Worm (Caenorhabditis elegans) whole organism, L4 larva: ENCODE results near the gene R04B3.2.

Source experiments
- F10B5.3 ChIP-seq: sonication (generic microtip); optimal IDR thresholded peaks from 2 replicates; lab custom pipeline; 2016; ENCODE audit warnings: mild to moderate bottlenecking, missing genetic modification characterization, missing compliant biosample characterization
- F37D6.2 ChIP-seq: sonication (generic microtip); optimal IDR thresholded peaks from 2 replicates; lab custom pipeline; 2016; ENCODE audit warnings: mild to moderate bottlenecking, missing genetic modification characterization, missing compliant biosample characterization
- Y75B8A.6 ChIP-seq: fragments of 200-800 bp; sonication (Bioruptor generic); IDR thresholded peaks from 2 replicates; pipeline ENCODE4 v1.3.6; 2022; ENCODE audit warnings: missing genetic modification reagents, missing genetic modification characterization, missing compliant biosample characterization
- ZK337.2 ChIP-seq: fragments of 200-800 bp; sonication (Bioruptor generic); IDR thresholded peaks from 2 replicates; pipeline ENCODE4 v1.3.6; 2022; ENCODE audit warnings: missing genetic modification reagents, missing genetic modification characterization, missing compliant biosample characterization
- aha-1 ChIP-seq: fragments of 150-350 bp; peaks from one replicate; lab custom pipeline; 2014; ENCODE audit warnings: missing biosample characterization, missing genetic modification characterization
- aly-2 ChIP-seq: sonication (generic microtip); optimal IDR thresholded peaks from 2 replicates; lab custom pipeline; 2018; ENCODE audit warnings: missing biosample characterization, missing genetic modification characterization
- ama-1 ChIP-seq: fragments of 150-350 bp; optimal IDR thresholded peaks from 2 replicates; lab custom pipeline; 2014; ENCODE audit warnings: inconsistent platforms, mixed read lengths
- ceh-28 ChIP-seq: fragments of 150-350 bp; optimal IDR thresholded peaks from 2 replicates; lab custom pipeline; 2014; ENCODE audit warnings: missing biosample characterization, missing genetic modification reagents, missing genetic modification characterization
- ceh-44 ChIP-seq: fragments of 200-800 bp; sonication (Bioruptor generic); IDR thresholded peaks from 2 replicates; pipeline ENCODE4 v1.3.6; 2022; ENCODE audit warnings: missing genetic modification reagents, missing genetic modification characterization, missing compliant biosample characterization
- ces-1 ChIP-seq: fragments of 150-350 bp; sonication (generic microtip); optimal IDR thresholded peaks from 4 replicates; lab custom pipeline; 2014; ENCODE audit warnings: missing biosample characterization, missing genetic modification reagents, missing genetic modification characterization
- cey-2 ChIP-seq: sonication (generic microtip); optimal IDR thresholded peaks from 3 replicates; lab custom pipeline; 2017; ENCODE audit warnings: missing genetic modification characterization, mild to moderate bottlenecking, missing compliant biosample characterization, antibody characterized with exemption, borderline replicate concordance; ENCODE audit not compliant: insufficient read depth
- ctbp-1 ChIP-seq: fragments of 200-800 bp; sonication (Bioruptor generic); IDR thresholded peaks from 2 replicates; pipeline ENCODE4 v1.3.6; 2022; ENCODE audit warnings: missing genetic modification reagents, missing genetic modification characterization, missing compliant biosample characterization
- daf-16 ChIP-seq, 3 experiments: sonication (generic microtip); optimal IDR thresholded peaks; 2 replicates each; lab custom pipeline; 2016 to 2017; ENCODE audit warnings: missing genetic modification characterization in 3 of 3, missing genetic modification reagents in 3 of 3, mild to moderate bottlenecking in 2 of 3, missing compliant biosample characterization in 2 of 3, missing biosample characterization in 1 of 3, moderate library complexity in 1 of 3
- daf-19 ChIP-seq: fragments of 200-800 bp; sonication (Bioruptor generic); conservative IDR thresholded peaks from 2 replicates; pipeline ENCODE4 v1.3.6; 2022; ENCODE audit warnings: missing genetic modification characterization, missing compliant biosample characterization
- dmd-6 ChIP-seq: fragments of 200-800 bp; sonication (Bioruptor generic); IDR thresholded peaks from 2 replicates; pipeline ENCODE4 v1.3.6; 2022; ENCODE audit warnings: missing genetic modification reagents, missing genetic modification characterization, missing compliant biosample characterization
- dmd-8 ChIP-seq: fragments of 200-800 bp; sonication (Bioruptor generic); IDR thresholded peaks from 2 replicates; pipeline ENCODE4 v1.3.6; 2022; ENCODE audit warnings: missing genetic modification characterization, missing compliant biosample characterization
- dmd-9 ChIP-seq: fragments of 200-800 bp; sonication (Bioruptor generic); IDR thresholded peaks from 2 replicates; pipeline ENCODE4 v1.3.6; 2022; ENCODE audit warnings: missing genetic modification reagents, missing genetic modification characterization, missing compliant biosample characterization
- dpl-1 ChIP-seq: fragments of 150-350 bp; optimal IDR thresholded peaks from 2 replicates; lab custom pipeline; 2014; ENCODE audit warnings: missing biosample characterization, missing genetic modification reagents, missing genetic modification characterization
- fkh-10 ChIP-seq: fragments of 150-350 bp; optimal IDR thresholded peaks from 2 replicates; lab custom pipeline; 2014; ENCODE audit warnings: missing biosample characterization, missing genetic modification reagents, missing genetic modification characterization
- gei-8 ChIP-seq: fragments of 200-800 bp; sonication (Bioruptor generic); optimal IDR thresholded peaks from 2 replicates; lab custom pipeline; 2018; ENCODE audit warnings: mild to moderate bottlenecking, missing genetic modification characterization, missing compliant biosample characterization
- hlh-11 ChIP-seq: fragments of 200-800 bp; sonication (Bioruptor generic); optimal IDR thresholded peaks from 2 replicates; lab custom pipeline; 2018; ENCODE audit warnings: mild to moderate bottlenecking, missing genetic modification characterization, missing compliant biosample characterization
- hlh-30 ChIP-seq: sonication (generic microtip); optimal IDR thresholded peaks from 2 replicates; lab custom pipeline; 2017; ENCODE audit warnings: antibody characterized with exemption, mild to moderate bottlenecking, missing genetic modification characterization, missing compliant biosample characterization; ENCODE audit not compliant: insufficient read depth
- hmg-1.1 ChIP-seq: fragments of 200-800 bp; sonication (Bioruptor generic); IDR thresholded peaks from 2 replicates; pipeline ENCODE4 v1.3.6; 2022; ENCODE audit warnings: missing genetic modification reagents, missing genetic modification characterization, missing compliant biosample characterization
- lin-38 ChIP-seq: fragments of 200-800 bp; sonication (Bioruptor generic); IDR thresholded peaks from 2 replicates; pipeline ENCODE4 v1.3.6; 2022; ENCODE audit warnings: missing genetic modification reagents, missing genetic modification characterization, missing compliant biosample characterization
- lsy-2 ChIP-seq, 2 experiments: fragments of 150-350 bp in 1 of 2; sonication (generic microtip) in 1 of 2; optimal IDR thresholded peaks; 2 replicates each; lab custom pipeline; 2014 to 2017; ENCODE audit warnings: missing biosample characterization in 2 of 2, missing genetic modification characterization in 2 of 2
- mdl-1 ChIP-seq, 2 experiments: fragments of 150-350 bp in 1 of 2; sonication (generic microtip) in 1 of 2; optimal IDR thresholded peaks; 2 replicates each; lab custom pipeline; 2014 to 2017; ENCODE audit warnings: missing biosample characterization in 2 of 2, missing genetic modification characterization in 2 of 2
- mes-2 ChIP-seq: sonication (generic microtip); optimal IDR thresholded peaks from 2 replicates; lab custom pipeline; 2016; ENCODE audit warnings: missing genotype, mild to moderate bottlenecking, missing genetic modification characterization, missing compliant biosample characterization; ENCODE audit not compliant: poor library complexity, severe bottlenecking
- mxl-2 ChIP-seq: fragments of 200-800 bp; sonication (Bioruptor generic); conservative IDR thresholded peaks from 2 replicates; pipeline ENCODE4 v1.3.6; 2022; ENCODE audit warnings: missing genetic modification reagents, missing genetic modification characterization, missing compliant biosample characterization
- mxl-3 ChIP-seq: fragments of 200-800 bp; sonication (Bioruptor generic); optimal IDR thresholded peaks from 2 replicates; lab custom pipeline; 2018; ENCODE audit warnings: mild to moderate bottlenecking, missing genetic modification characterization, missing compliant biosample characterization
- nhr-41 ChIP-seq: fragments of 200-800 bp; sonication (Bioruptor generic); IDR thresholded peaks from 2 replicates; pipeline ENCODE4 v1.3.6; 2022; ENCODE audit warnings: missing genetic modification reagents, missing genetic modification characterization, missing compliant biosample characterization
- nhr-42 ChIP-seq: fragments of 200-800 bp; sonication (Bioruptor generic); IDR thresholded peaks from 2 replicates; pipeline ENCODE4 v1.3.6; 2022; ENCODE audit warnings: missing genetic modification characterization, missing compliant biosample characterization
- nhr-6 ChIP-seq: fragments of 150-350 bp; optimal IDR thresholded peaks from 2 replicates; lab custom pipeline; 2014; ENCODE audit warnings: missing biosample characterization, missing genetic modification characterization
- nhr-77 ChIP-seq: fragments of 150-350 bp; optimal IDR thresholded peaks from 2 replicates; lab custom pipeline; 2014; ENCODE audit warnings: missing biosample characterization, missing genetic modification characterization
- pqm-1 ChIP-seq: sonication (generic microtip); optimal IDR thresholded peaks from 2 replicates; lab custom pipeline; 2017; ENCODE audit warnings: missing biosample characterization, missing genetic modification characterization
- saeg-2 ChIP-seq: fragments of 200-800 bp; sonication (Bioruptor generic); IDR thresholded peaks from 2 replicates; pipeline ENCODE4 v1.3.6; 2022; ENCODE audit warnings: missing genetic modification reagents, missing genetic modification characterization, missing compliant biosample characterization
- set-16 ChIP-seq: fragments of 200-800 bp; sonication (Bioruptor generic); IDR thresholded peaks from 2 replicates; pipeline ENCODE4 v1.3.6; 2022; ENCODE audit warnings: missing genetic modification reagents, missing genetic modification characterization, missing compliant biosample characterization
- spr-1 ChIP-seq: sonication (generic microtip); optimal IDR thresholded peaks from 2 replicates; lab custom pipeline; 2016; ENCODE audit warnings: mild to moderate bottlenecking, missing genetic modification characterization, missing compliant biosample characterization
- spr-3 ChIP-seq: fragments of 200-800 bp; sonication (Bioruptor generic); optimal IDR thresholded peaks from 2 replicates; lab custom pipeline; 2018; ENCODE audit warnings: mild to moderate bottlenecking, missing genetic modification characterization, missing compliant biosample characterization
- unc-39 ChIP-seq: sonication (generic microtip); optimal IDR thresholded peaks from 2 replicates; lab custom pipeline; 2017; ENCODE audit warnings: missing biosample characterization, missing genetic modification characterization
- vab-7 ChIP-seq: fragments of 200-800 bp; sonication (Bioruptor generic); IDR thresholded peaks from 2 replicates; pipeline ENCODE4 v1.3.6; 2022; ENCODE audit warnings: missing genetic modification reagents, missing genetic modification characterization, missing compliant biosample characterization
- zfp-2 ChIP-seq: sonication (generic microtip); optimal IDR thresholded peaks from 2 replicates; lab custom pipeline; 2016; ENCODE audit warnings: mild to moderate bottlenecking, missing genetic modification characterization, missing compliant biosample characterization
- ztf-11 ChIP-seq: fragments of 150-350 bp; optimal IDR thresholded peaks from 2 replicates; lab custom pipeline; 2014; ENCODE audit warnings: missing biosample characterization, missing genetic modification characterization

Gene R04B3.2

ce11 chrX:2495865-2496314, 22.4 kb upstream of the R04B3.2 start, which contains the start of gene rabr-1 (continued):
- no peak for TF ChIP-seq dmd-9 (GFP tag; lab: Robert Waterston, UW)
- no peak for TF ChIP-seq ama-1 (lab: Kevin White, UChicago)
- no peak for TF ChIP-seq daf-19 (GFP tag; lab: Robert Waterston, UW)
- no peak for TF ChIP-seq ceh-44 (GFP tag; lab: Robert Waterston, UW)
- TF ChIP-seq nhr-41 (GFP tag; lab: Robert Waterston, UW) = 0 out of 2 replicates have a peak, but pooled peaks have one; percentile 48
- no peak for TF ChIP-seq gei-8 (GFP tag; lab: Kevin White, UChicago)
- no peak for TF ChIP-seq F10B5.3 (tag; lab: Kevin White, UChicago)
- no peak for TF ChIP-seq nhr-42
- TF ChIP-seq hmg-1.1 (GFP tag; lab: Robert Waterston, UW) = peak; percentile 54; the same call in 1 of the 2 replicates
- TF ChIP-seq aha-1 (tag; lab: Kevin White, UChicago) = peak; percentile 96
- TF ChIP-seq ceh-28 (tag; lab: Kevin White, UChicago) = no peak
- TF ChIP-seq dpl-1 (GFP tag; lab: Kevin White, UChicago) = no peak
- TF ChIP-seq ztf-11 (tag; lab: Kevin White, UChicago) = no peak
- TF ChIP-seq spr-1 = no peak
- TF ChIP-seq Y75B8A.6 = no peak
- TF ChIP-seq ZK337.2 (GFP tag; lab: Robert Waterston, UW) = no peak
- TF ChIP-seq nhr-77 (tag; lab: Kevin White, UChicago) = no peak
- TF ChIP-seq hlh-30 (tag; lab: Kevin White, UChicago) = peak; percentile 41
- TF ChIP-seq zfp-2 = no peak
- TF ChIP-seq set-16 (GFP tag; lab: Robert Waterston, UW) = no peak; the same call in 1 of the 2 replicates
- no peak for TF ChIP-seq cey-2
- TF ChIP-seq spr-3 (GFP tag; lab: Kevin White, UChicago) = no peak
- no peak for TF ChIP-seq unc-39

- no peak for TF ChIP-seq saeg-2 (GFP tag; lab: Robert Waterston, UW)
- TF ChIP-seq ceh-44 (GFP tag; lab: Robert Waterston, UW) = no peak
- TF ChIP-seq mes-2 (tag; lab: Kevin White, UChicago) = no peak
- no peak for TF ChIP-seq daf-19 (GFP tag; lab: Robert Waterston, UW)
- peak; percentile 81 for TF ChIP-seq fkh-10 (GFP tag; lab: Kevin White, UChicago)
- TF ChIP-seq dmd-8 (GFP tag; lab: Robert Waterston, UW) = no peak
- TF ChIP-seq ctbp-1 (GFP tag; lab: Robert Waterston, UW) = peak; percentile 46; the same call in 1 of the 2 replicates
- TF ChIP-seq ces-1 (GFP tag; lab: Kevin White, UChicago) = peak; percentile 62
Observed at ce11 chrX:2494296-2494695, 20.8 kb upstream of the R04B3.2 start.

ce11 chrX:2493586-2494175, 20.2 kb upstream of the R04B3.2 start:
- no peak for TF ChIP-seq nhr-6 (tag; lab: Kevin White, UChicago)
- TF ChIP-seq set-16 (GFP tag; lab: Robert Waterston, UW) = peak; percentile 36; the same call in 1 of the 2 replicates
- TF ChIP-seq lin-38 (GFP tag; lab: Robert Waterston, UW) = no peak
- no peak for TF ChIP-seq daf-16 (GFP tag; optimal IDR thresholded peaks at IDR 0.05; lab: Kevin White, UChicago)
- no peak for TF ChIP-seq daf-16 (tag; optimal IDR thresholded peaks at IDR 0.05; lab: Kevin White, UChicago)
- no peak for TF ChIP-seq aly-2 (tag; lab: Kevin White, UChicago)

ce11 chrX:2488526-2489098, 15.1 kb upstream of the R04B3.2 start, which contains the start of gene hid-1:
Gene hid-1, plus strand, starts transcription at chrX:2489048.
- no peak for TF ChIP-seq dmd-6
- TF ChIP-seq mxl-2 (GFP tag; lab: Robert Waterston, UW) = no peak
- peak; percentile 3 for TF ChIP-seq pqm-1 (tag; lab: Kevin White, UChicago)
- peak; percentile 67 for TF ChIP-seq mes-2 (tag; lab: Kevin White, UChicago)
- TF ChIP-seq lsy-2 (tag; optimal IDR thresholded peaks at IDR 0.05; lab: Kevin White, UChicago) = peak in 1 of 2 experiments; percentile 54
- TF ChIP-seq saeg-2 (GFP tag; lab: Robert Waterston, UW) = no peak
- TF ChIP-seq nhr-6 (tag; lab: Kevin White, UChicago) = no peak
- TF ChIP-seq hlh-30 (tag; lab: Kevin White, UChicago) = peak; percentile 37
- TF ChIP-seq mxl-3 = no peak
- TF ChIP-seq aha-1 (tag; lab: Kevin White, UChicago) = peak; percentile 77
- TF ChIP-seq ctbp-1 (GFP tag; lab: Robert Waterston, UW) = 0 out of 2 replicates have a peak, but pooled peaks have one; percentile 51
- peak; percentile 9 for TF ChIP-seq F37D6.2
- TF ChIP-seq vab-7 = 0 out of 2 replicates have a peak, but pooled peaks have one; percentile 7
- no peak for TF ChIP-seq nhr-77 (tag; lab: Kevin White, UChicago)
- TF ChIP-seq hlh-11 = no peak
- 0 out of 2 replicates have a peak, but pooled peaks have one; percentile 44 for TF ChIP-seq hmg-1.1 (GFP tag; lab: Robert Waterston, UW)
- peak in 1 of 2 experiments; percentile 40 for TF ChIP-seq mdl-1 (tag; optimal IDR thresholded peaks at IDR 0.05; lab: Kevin White, UChicago)
